Worm (Caenorhabditis elegans) whole organism, late embryonic: ENCODE results near the gene H06I04.3.

ENCODE experiments used
- C08G9.2 ChIP-seq: sonication (generic microtip); optimal IDR thresholded peaks from 2 replicates; lab custom pipeline; 2016; ENCODE audit warnings: mild to moderate bottlenecking, missing genetic modification characterization, moderate library complexity, missing compliant biosample characterization
- ceh-31 ChIP-seq: sonication (generic microtip); optimal IDR thresholded peaks from 2 replicates; lab custom pipeline; 2016; ENCODE audit warnings: missing genetic modification characterization, missing compliant biosample characterization
- mec-3 ChIP-seq: sonication (generic microtip); optimal IDR thresholded peaks from 2 replicates; lab custom pipeline; 2016; ENCODE audit warnings: borderline replicate concordance, missing genetic modification characterization, missing compliant biosample characterization
- tbx-2 ChIP-seq: sonication (generic microtip); optimal IDR thresholded peaks from 2 replicates; lab custom pipeline; 2016; ENCODE audit warnings: missing genetic modification characterization, missing compliant biosample characterization

DNA sequence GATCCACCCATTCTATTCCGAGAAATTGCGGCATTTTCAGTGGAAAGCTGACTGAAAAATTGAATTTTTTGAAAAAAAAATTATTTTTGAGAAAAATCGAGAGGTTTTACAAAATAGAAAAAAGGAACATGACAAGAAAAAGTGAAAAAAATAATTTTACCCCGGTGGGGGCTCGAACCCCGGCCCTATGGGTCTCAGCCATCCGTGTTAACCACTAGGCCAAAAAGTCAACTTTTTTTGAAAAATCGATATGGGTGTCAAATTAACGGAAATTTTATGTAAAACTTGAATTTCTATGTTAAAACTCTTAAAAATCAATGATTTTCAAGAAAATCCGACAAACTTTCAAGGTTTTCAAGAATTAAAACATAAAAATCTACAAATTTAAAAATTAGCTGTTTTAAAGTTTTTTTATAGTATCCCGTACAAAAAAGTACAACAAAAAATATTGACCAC, 33.6 kb downstream of the H06I04.3 start, which contains the start of gene Y53G8B.2:
- TF ChIP-seq C08G9.2 (tag; lab: Kevin White, UChicago): no peak
- TF ChIP-seq ceh-31 (tag; lab: Kevin White, UChicago): no peak
- no peak for TF ChIP-seq tbx-2 (tag; lab: Kevin White, UChicago)
- TF ChIP-seq mec-3: no peak
